Worm (Caenorhabditis elegans): Measurements from ENCODE around the gene swt-4.

ce11 chrIII:10638339-10639021, 9.5 kb upstream of the swt-4 start, which contains the start of gene Y39A1A.27:
- TF ChIP-seq snpc-4 (tag; optimal IDR thresholded peaks at IDR 0.05): no peak
- TF ChIP-seq ama-1 (optimal IDR thresholded peaks at IDR 0.05): no peak
- TF ChIP-seq C34F6.9 (tag; optimal IDR thresholded peaks at IDR 0.05): no peak
- TF ChIP-seq fos-1 (tag; optimal IDR thresholded peaks at IDR 0.05): no peak
- TF ChIP-seq ceh-82 (tag; optimal IDR thresholded peaks at IDR 0.05): no peak
- no peak for TF ChIP-seq lin-39 (tag; optimal IDR thresholded peaks at IDR 0.05)
- no peak for TF ChIP-seq mdl-1 (tag; optimal IDR thresholded peaks at IDR 0.05)
- TF ChIP-seq unc-62 (GFP tag; optimal IDR thresholded peaks at IDR 0.05): no peak
- no peak for TF ChIP-seq lsy-2 (tag; optimal IDR thresholded peaks at IDR 0.05)
- no peak for TF ChIP-seq mab-5 (tag; optimal IDR thresholded peaks at IDR 0.05)
- no peak for TF ChIP-seq nhr-23 (tag; optimal IDR thresholded peaks at IDR 0.05)
- TF ChIP-seq zag-1 (tag; optimal IDR thresholded peaks at IDR 0.05): no peak
- TF ChIP-seq nhr-77 (tag; optimal IDR thresholded peaks at IDR 0.05): no peak
- TF ChIP-seq alr-1 (tag; optimal IDR thresholded peaks at IDR 0.05): no peak
